Worm (Caenorhabditis elegans) whole organism, midembryonic: ENCODE results near the gene bmy-1.

Experiments used
- T22C8.4 ChIP-seq: fragments of 200-800 bp; sonication (Bioruptor generic); IDR thresholded peaks from 2 replicates; pipeline ENCODE4 v1.3.6; 2022; ENCODE audit warnings: missing genetic modification characterization, missing compliant biosample characterization
- flt-1 ChIP-seq: fragments of 200-800 bp; sonication (Bioruptor generic); IDR thresholded peaks from 2 replicates; pipeline ENCODE4 v1.3.6; 2022; ENCODE audit warnings: missing genetic modification characterization, missing compliant biosample characterization
- med-1 ChIP-seq: sonication (generic microtip); optimal IDR thresholded peaks from 2 replicates; lab custom pipeline; 2017; ENCODE audit warnings: missing genetic modification characterization, mild to moderate bottlenecking, missing compliant biosample characterization, antibody characterized with exemption, missing genetic modification reagents; ENCODE audit not compliant: insufficient read depth
- ref-1 ChIP-seq: fragments of 200-800 bp; sonication (Bioruptor generic); conservative IDR thresholded peaks from 2 replicates; pipeline ENCODE4 v1.3.6; 2022; ENCODE audit warnings: missing genetic modification reagents, missing genetic modification characterization, missing compliant biosample characterization
- tab-1 ChIP-seq: fragments of 200-800 bp; sonication (Bioruptor generic); IDR thresholded peaks from 2 replicates; pipeline ENCODE4 v1.3.6; 2022; ENCODE audit warnings: missing genetic modification characterization, missing compliant biosample characterization
- ztf-23 ChIP-seq: fragments of 200-800 bp; sonication (Bioruptor generic); IDR thresholded peaks from 2 replicates; pipeline ENCODE4 v1.3.6; 2022; ENCODE audit warnings: missing genetic modification reagents, missing genetic modification characterization, missing compliant biosample characterization
- ztf-29 ChIP-seq: fragments of 200-800 bp; sonication (Bioruptor generic); IDR thresholded peaks from 2 replicates; pipeline ENCODE4 v1.3.6; 2022; ENCODE audit warnings: missing genetic modification reagents, missing genetic modification characterization, missing compliant biosample characterization

ce11 chrII:5332345-5333124, 26.0 kb upstream of the bmy-1 start:
- no peak for TF ChIP-seq med-1 (GFP tag; lab: Kevin White, UChicago)
- TF ChIP-seq ztf-29 (GFP tag; lab: Robert Waterston, UW): no peak
- TF ChIP-seq flt-1 (GFP tag; lab: Robert Waterston, UW): no peak
- TF ChIP-seq tab-1 (GFP tag; lab: Robert Waterston, UW): no peak
- no peak for TF ChIP-seq T22C8.4
- TF ChIP-seq ztf-23: no peak
- no peak for TF ChIP-seq ref-1 (GFP tag; lab: Robert Waterston, UW)
